Comparison of ENCODE assay signal across 5 fruit fly cellular contexts in genomic region chr3L:7641467-7641866, dm6.
TF ChIP-seq lines count a peak whose summit lies in the region.

TSS of gene CG7506 (minus strand) at chr3L:7641648.

- no peak for TF ChIP-seq CTCF in whole organism, embryonic (GFP tag; optimal IDR thresholded peaks at IDR 0.05; lab: Kevin White, UChicago)

TF ChIP-seq in whole organism, adult, 20 proteins besides CTCF, POLR2A, EP300 and RAD21:
- peak; percentile 6 for TF ChIP-seq CG7101 (tag; optimal IDR thresholded peaks at IDR 0.05; lab: Kevin White, UChicago)
- peak; percentile 20 for TF ChIP-seq pad (GFP tag; optimal IDR thresholded peaks at IDR 0.05; lab: Kevin White, UChicago)
- peak; percentile 2 for TF ChIP-seq CG11617 (GFP tag; optimal IDR thresholded peaks at IDR 0.05; lab: Kevin White, UChicago)
- no peak for TF ChIP-seq CG12768 (GFP tag; optimal IDR thresholded peaks at IDR 0.05; lab: Kevin White, UChicago)
- TF ChIP-seq Mnt (GFP tag; optimal IDR thresholded peaks at IDR 0.05; lab: Kevin White, UChicago), result peak; percentile 32
- TF ChIP-seq bab1 (GFP tag; optimal IDR thresholded peaks at IDR 0.05; lab: Kevin White, UChicago), result peak; percentile 51

TF ChIP-seq in whole organism, embryonic, 481 proteins besides CTCF, POLR2A, EP300 and RAD21 (continues in another document):
- TF ChIP-seq MBD-R2 (GFP tag; IDR thresholded peaks at IDR 0.05; lab: Robert Waterston, UW) (peak; percentile 78), MESR4 (GFP tag; optimal IDR thresholded peaks at IDR 0.05; lab: Kevin White, UChicago) (peak; percentile 39), crp (GFP tag; optimal IDR thresholded peaks at IDR 0.05; lab: Kevin White, UChicago) (peak in 1 of 2 experiments; percentile 81), Rfx (GFP tag; IDR thresholded peaks at IDR 0.05; lab: Robert Waterston, UW) (peak; percentile 45; the same call in 1 of the 2 replicates), PHDP (tag; optimal IDR thresholded peaks at IDR 0.05; lab: Kevin White, UChicago) (peak; percentile 8), slbo (GFP tag; IDR thresholded peaks at IDR 0.05; lab: Robert Waterston, UW) (peak; percentile 12; the same call in 1 of the 2 replicates), BEAF-32 (GFP tag; optimal IDR thresholded peaks at IDR 0.05; lab: Kevin White, UChicago) (peak; percentile 24), CG4730 (GFP tag; IDR thresholded peaks at IDR 0.05; lab: Robert Waterston, UW) (no peak), phol (tag; optimal IDR thresholded peaks at IDR 0.05; lab: Kevin White, UChicago) (peak; percentile 19), E2f2 (GFP tag; IDR thresholded peaks at IDR 0.05; lab: Robert Waterston, UW) (peak; percentile 66), ham (GFP tag; IDR thresholded peaks at IDR 0.05; lab: Robert Waterston, UW) (no peak), CG17912 (GFP tag; optimal IDR thresholded peaks at IDR 0.05; lab: Kevin White, UChicago) (peak; percentile 8), Lhr (GFP tag; optimal IDR thresholded peaks at IDR 0.05; lab: Kevin White, UChicago) (peak; percentile 42), Myb (GFP tag; optimal IDR thresholded peaks at IDR 0.05; lab: Kevin White, UChicago) (peak; percentile 95), row (GFP tag; IDR thresholded peaks at IDR 0.05; lab: Robert Waterston, UW) (peak; percentile 8; the same call in 1 of the 3 replicates), CG12744 (GFP tag; optimal IDR thresholded peaks at IDR 0.05; lab: Kevin White, UChicago) (no peak), Meics (GFP tag; optimal IDR thresholded peaks at IDR 0.05; lab: Kevin White, UChicago) (peak; percentile 36), Med (GFP tag; lab: Kevin White, UChicago) (peak; percentile 73), CG2129 (GFP tag; IDR thresholded peaks at IDR 0.05; lab: Robert Waterston, UW; ENCODE audit: partially characterized antibody) (no peak), CG15514 (GFP tag; optimal IDR thresholded peaks at IDR 0.05; lab: Kevin White, UChicago) (peak; percentile 30)

TF ChIP-seq in whole organism, prepupa, 60 proteins besides CTCF, POLR2A, EP300 and RAD21:
- TF ChIP-seq Eip78C (GFP tag; lab: Kevin White, UChicago) (peak; percentile 50), lz (GFP tag; optimal IDR thresholded peaks at IDR 0.05; lab: Kevin White, UChicago) (peak; percentile 8), vri (GFP tag; optimal IDR thresholded peaks at IDR 0.05; lab: Kevin White, UChicago) (peak; percentile 73), Sox102F (GFP tag; optimal IDR thresholded peaks at IDR 0.05; lab: Kevin White, UChicago) (no peak), CG9139 (GFP tag; optimal IDR thresholded peaks at IDR 0.05; lab: Kevin White, UChicago) (no peak), CG32006 (GFP tag; optimal IDR thresholded peaks at IDR 0.05; lab: Kevin White, UChicago) (no peak), fd85E (GFP tag; optimal IDR thresholded peaks at IDR 0.05; lab: Kevin White, UChicago) (no peak), esn (GFP tag; optimal IDR thresholded peaks at IDR 0.05; lab: Kevin White, UChicago) (peak; percentile 27)

TF ChIP-seq in whole organism, pupa, 21 proteins besides CTCF, POLR2A, EP300 and RAD21:
- no peak for TF ChIP-seq Pif1A (GFP tag; optimal IDR thresholded peaks at IDR 0.05; lab: Kevin White, UChicago)
- TF ChIP-seq Snoo (tag; optimal IDR thresholded peaks at IDR 0.05; lab: Kevin White, UChicago), result peak; percentile 2

TF ChIP-seq in whole organism, wandering third instar larva, 38 proteins besides CTCF, POLR2A, EP300 and RAD21:
- no peak for TF ChIP-seq br (GFP tag; optimal IDR thresholded peaks at IDR 0.05; lab: Kevin White, UChicago)
- no peak for TF ChIP-seq Abd-B (GFP tag; optimal IDR thresholded peaks at IDR 0.05; lab: Kevin White, UChicago)
- TF ChIP-seq Hr83 (GFP tag; optimal IDR thresholded peaks at IDR 0.05; lab: Kevin White, UChicago; ENCODE audit: poor library complexity, severe bottlenecking), result no peak
- no peak for TF ChIP-seq CG32264 (GFP tag; optimal IDR thresholded peaks at IDR 0.05; lab: Kevin White, UChicago)
- no peak for TF ChIP-seq sv (GFP tag; optimal IDR thresholded peaks at IDR 0.05; lab: Kevin White, UChicago)
- no peak for TF ChIP-seq fru (GFP tag; optimal IDR thresholded peaks at IDR 0.05; lab: Kevin White, UChicago)
- TF ChIP-seq foxo (GFP tag; optimal IDR thresholded peaks at IDR 0.05; lab: Kevin White, UChicago), result no peak
- no peak for TF ChIP-seq Vsx2 (GFP tag; optimal IDR thresholded peaks at IDR 0.05; lab: Kevin White, UChicago; ENCODE audit: partially characterized antibody)
- no peak for TF ChIP-seq Dif (GFP tag; optimal IDR thresholded peaks at IDR 0.05; lab: Kevin White, UChicago; ENCODE audit: partially characterized antibody)
- no peak for TF ChIP-seq dl (GFP tag; optimal IDR thresholded peaks at IDR 0.05; lab: Kevin White, UChicago; ENCODE audit: insufficient read depth in 1 of 2, partially characterized antibody in 2 of 2)
- no peak for TF ChIP-seq Dfd (GFP tag; optimal IDR thresholded peaks at IDR 0.05; lab: Kevin White, UChicago)
- TF ChIP-seq woc (GFP tag; optimal IDR thresholded peaks at IDR 0.05; lab: Kevin White, UChicago), result no peak
- no peak for TF ChIP-seq h (GFP tag; optimal IDR thresholded peaks at IDR 0.05; lab: Kevin White, UChicago)
- TF ChIP-seq brk (GFP tag; optimal IDR thresholded peaks at IDR 0.05; lab: Kevin White, UChicago), result no peak
- peak; percentile 35 for TF ChIP-seq dmrt93B (GFP tag; optimal IDR thresholded peaks at IDR 0.05; lab: Kevin White, UChicago)
- no peak for TF ChIP-seq Myc (optimal IDR thresholded peaks at IDR 0.05; lab: Kevin White, UChicago)
- no peak for TF ChIP-seq N (GFP tag; optimal IDR thresholded peaks at IDR 0.05; lab: Kevin White, UChicago)
- TF ChIP-seq OdsH (GFP tag; optimal IDR thresholded peaks at IDR 0.05; lab: Kevin White, UChicago), result no peak
- no peak for TF ChIP-seq Rel (GFP tag; optimal IDR thresholded peaks at IDR 0.05; lab: Kevin White, UChicago)
- peak; percentile 7 for TF ChIP-seq Rel (tag; optimal IDR thresholded peaks at IDR 0.05; lab: Kevin White, UChicago)
- TF ChIP-seq HLH106 (tag; optimal IDR thresholded peaks at IDR 0.05; lab: Kevin White, UChicago), result peak; percentile 20
- peak; percentile 21 for TF ChIP-seq rgr (GFP tag; optimal IDR thresholded peaks at IDR 0.05; lab: Kevin White, UChicago)
- TF ChIP-seq tai (GFP tag; optimal IDR thresholded peaks at IDR 0.05; lab: Kevin White, UChicago), result no peak
- TF ChIP-seq jim (GFP tag; optimal IDR thresholded peaks at IDR 0.05; lab: Kevin White, UChicago), result no peak
- peak; percentile 16 for TF ChIP-seq CG9705 (GFP tag; optimal IDR thresholded peaks at IDR 0.05; lab: Kevin White, UChicago)
- TF ChIP-seq pan (optimal IDR thresholded peaks at IDR 0.05; lab: Kevin White, UChicago), result no peak
- no peak for TF ChIP-seq Mio (GFP tag; optimal IDR thresholded peaks at IDR 0.05; lab: Kevin White, UChicago)
- no peak for TF ChIP-seq Sp1 (GFP tag; optimal IDR thresholded peaks at IDR 0.05; lab: Kevin White, UChicago)
- no peak for TF ChIP-seq dsf (GFP tag; optimal IDR thresholded peaks at IDR 0.05; lab: Kevin White, UChicago; ENCODE audit: borderline replicate concordance)
- no peak for TF ChIP-seq GATAd (GFP tag; optimal IDR thresholded peaks at IDR 0.05; lab: Kevin White, UChicago)
